Fruit fly (Drosophila melanogaster): ENCODE results near the gene crol.

DNA sequence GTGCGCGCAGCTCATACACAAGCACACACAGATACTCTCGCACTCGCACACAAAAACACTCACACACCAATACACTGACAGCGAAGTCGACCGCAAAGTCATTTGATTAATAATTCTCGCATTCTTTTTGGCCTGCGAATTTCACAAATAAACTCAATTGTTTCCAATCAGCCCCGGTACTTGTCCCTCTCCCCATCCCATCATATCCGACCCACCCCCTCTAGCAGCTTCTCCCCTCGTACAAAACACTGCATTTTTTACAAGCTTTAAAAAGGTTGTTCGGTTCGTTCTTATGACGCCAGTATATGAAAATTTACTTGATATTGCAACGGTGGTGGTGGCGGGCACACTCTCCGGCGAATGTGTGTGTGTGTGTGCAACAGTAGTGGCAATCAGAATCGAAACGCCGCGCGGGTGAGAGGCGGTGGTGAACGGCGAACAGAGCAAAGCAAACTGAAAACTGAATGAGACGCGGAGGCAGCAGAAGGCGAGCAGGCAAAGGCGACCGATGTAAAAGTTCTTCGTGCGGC lies 1.5 kb downstream of the crol start:
- TF ChIP-seq CG8478 (optimal IDR thresholded peaks at IDR 0.05) (peak; percentile 32), pan (optimal IDR thresholded peaks at IDR 0.05) (no peak), psq (optimal IDR thresholded peaks at IDR 0.05) (no peak)
